Worm (Caenorhabditis elegans) whole organism, L3 larva: ENCODE data around the gene dgk-4.
A peak's percentile ranks its signal among the peaks of the same experiment; 100 is the strongest.

Experiments used
- R02D3.7 ChIP-seq: fragments of 150-350 bp; optimal IDR thresholded peaks from 2 replicates; lab custom pipeline; 2014; ENCODE audit warnings: missing biosample characterization, missing genetic modification characterization
- aly-2 ChIP-seq: fragments of 150-350 bp; optimal IDR thresholded peaks from 2 replicates; lab custom pipeline; 2014; ENCODE audit warnings: missing biosample characterization, missing genetic modification characterization
- ceh-16 ChIP-seq: sonication (generic microtip); optimal IDR thresholded peaks from 2 replicates; lab custom pipeline; 2017; ENCODE audit warnings: missing biosample characterization, missing genetic modification characterization
- ceh-9 ChIP-seq: sonication (generic microtip); optimal IDR thresholded peaks from 2 replicates; lab custom pipeline; 2018; ENCODE audit warnings: missing biosample characterization, missing genetic modification characterization
- egl-27 ChIP-seq: sonication (generic microtip); optimal IDR thresholded peaks from 4 replicates; lab custom pipeline; 2017; ENCODE audit warnings: missing biosample characterization, missing genetic modification reagents, missing genetic modification characterization
- elt-2 ChIP-seq: sonication (generic microtip); optimal IDR thresholded peaks from 2 replicates; lab custom pipeline; 2016; ENCODE audit warnings: missing genetic modification reagents, mild to moderate bottlenecking, missing genetic modification characterization, missing compliant biosample characterization
- eor-1 ChIP-seq, 2 experiments: fragments of 150-350 bp; optimal IDR thresholded peaks; 2 replicates each; lab custom pipeline; 2014 to 2018; ENCODE audit warnings: missing biosample characterization in 2 of 2, missing genetic modification characterization in 2 of 2
- fkh-10 ChIP-seq: sonication (generic microtip); optimal IDR thresholded peaks from 2 replicates; lab custom pipeline; 2017; ENCODE audit warnings: missing biosample characterization, missing genetic modification reagents, missing genetic modification characterization
- fkh-2 ChIP-seq: fragments of 150-350 bp; optimal IDR thresholded peaks from 2 replicates; lab custom pipeline; 2014; ENCODE audit warnings: missing biosample characterization, missing genetic modification reagents, missing genetic modification characterization
- fos-1 ChIP-seq: fragments of 150-350 bp; optimal IDR thresholded peaks from 2 replicates; lab custom pipeline; 2014; ENCODE audit warnings: missing biosample characterization, missing genetic modification characterization
- jun-1 ChIP-seq: fragments of 150-350 bp; optimal IDR thresholded peaks from 2 replicates; lab custom pipeline; 2014; ENCODE audit warnings: missing biosample characterization, missing genetic modification reagents, missing genetic modification characterization
- lin-15B ChIP-seq: fragments of 150-350 bp; optimal IDR thresholded peaks from 2 replicates; lab custom pipeline; 2014; ENCODE audit warnings: missing biosample characterization, missing genetic modification characterization
- lin-39 ChIP-seq: fragments of 150-350 bp; optimal IDR thresholded peaks from 2 replicates; lab custom pipeline; 2018; ENCODE audit warnings: missing biosample characterization, missing genetic modification reagents, missing genetic modification characterization
- lsy-12 ChIP-seq: sonication (generic microtip); optimal IDR thresholded peaks from 2 replicates; lab custom pipeline; 2016; ENCODE audit warnings: mild to moderate bottlenecking, missing genetic modification characterization, missing compliant biosample characterization
- mml-1 ChIP-seq: fragments of 150-350 bp; sonication (generic microtip); optimal IDR thresholded peaks from 3 replicates; lab custom pipeline; 2014; ENCODE audit warnings: missing biosample characterization, missing genetic modification characterization
- nfya-1 ChIP-seq: sonication (generic microtip); optimal IDR thresholded peaks from 2 replicates; lab custom pipeline; 2017; ENCODE audit warnings: missing genetic modification characterization, mild to moderate bottlenecking, missing compliant biosample characterization, antibody characterized with exemption, moderate library complexity; ENCODE audit not compliant: insufficient read depth
- nhr-11 ChIP-seq: fragments of 150-350 bp; optimal IDR thresholded peaks from 2 replicates; lab custom pipeline; 2014; ENCODE audit warnings: missing biosample characterization, missing genetic modification characterization
- nhr-12 ChIP-seq: fragments of 150-350 bp; optimal IDR thresholded peaks from 2 replicates; lab custom pipeline; 2014; ENCODE audit warnings: missing biosample characterization, missing genetic modification characterization
- nhr-23 ChIP-seq: fragments of 150-350 bp; optimal IDR thresholded peaks from 2 replicates; lab custom pipeline; 2014; ENCODE audit warnings: missing biosample characterization, missing genetic modification reagents, missing genetic modification characterization
- nhr-237 ChIP-seq: fragments of 150-350 bp; optimal IDR thresholded peaks from 2 replicates; lab custom pipeline; 2014; ENCODE audit warnings: missing biosample characterization, missing genetic modification characterization
- nhr-77 ChIP-seq: fragments of 150-350 bp; optimal IDR thresholded peaks from 2 replicates; lab custom pipeline; 2014; ENCODE audit warnings: missing biosample characterization, missing genetic modification characterization
- pha-4 ChIP-seq: fragments of 150-350 bp; optimal IDR thresholded peaks from 2 replicates; lab custom pipeline; 2014; ENCODE audit warnings: missing biosample characterization, missing genetic modification reagents, missing genetic modification characterization
- pqm-1 ChIP-seq: fragments of 150-350 bp; optimal IDR thresholded peaks from 2 replicates; lab custom pipeline; 2017; ENCODE audit warnings: missing biosample characterization, missing genetic modification characterization, inconsistent platforms
- sea-2 ChIP-seq: fragments of 150-350 bp; sonication (generic microtip); optimal IDR thresholded peaks from 4 replicates; lab custom pipeline; 2014; ENCODE audit warnings: missing biosample characterization, missing genetic modification reagents, missing genetic modification characterization
- skn-1 ChIP-seq: fragments of 150-350 bp; optimal IDR thresholded peaks from 2 replicates; lab custom pipeline; 2014; ENCODE audit warnings: missing biosample characterization, missing genetic modification characterization
- snpc-4 ChIP-seq: fragments of 150-350 bp; optimal IDR thresholded peaks from 2 replicates; lab custom pipeline; 2014; ENCODE audit warnings: missing biosample characterization, missing genetic modification characterization
- unc-39 ChIP-seq: sonication (generic microtip); optimal IDR thresholded peaks from 4 replicates; lab custom pipeline; 2017; ENCODE audit warnings: missing biosample characterization, missing genetic modification characterization
- zag-1 ChIP-seq: fragments of 150-350 bp; optimal IDR thresholded peaks from 2 replicates; lab custom pipeline; 2014; ENCODE audit warnings: missing biosample characterization, missing genetic modification characterization
- ztf-11 ChIP-seq: fragments of 150-350 bp; optimal IDR thresholded peaks from 2 replicates; lab custom pipeline; 2014; ENCODE audit warnings: missing biosample characterization, missing genetic modification characterization

Gene dgk-4

DNA sequence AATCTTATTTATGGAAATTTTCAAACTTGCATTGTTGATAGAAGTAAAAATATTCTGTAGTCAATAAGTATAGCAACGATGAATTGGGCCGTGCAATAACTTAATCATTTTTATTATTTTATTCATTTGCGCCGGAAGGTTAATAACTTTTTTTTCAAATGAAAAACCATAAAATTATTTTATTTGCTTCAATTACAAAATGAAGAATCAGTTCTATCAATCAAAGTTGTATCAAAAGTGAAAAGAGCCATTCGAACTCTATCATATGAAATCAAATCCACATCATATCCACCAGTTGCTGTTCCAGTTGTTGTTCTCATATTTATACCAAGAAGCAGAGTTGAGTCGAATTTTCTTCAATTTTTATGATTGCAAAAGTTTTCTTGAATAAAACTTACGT lies 17.4 kb downstream of the dgk-4 start, which contains the start of gene cyp-33E1:
cyp-33E1 (minus strand) TSS at position 101 of the 400 bp plus-strand sequence.
- TF ChIP-seq elt-2 (tag; lab: Kevin White, UChicago), result no peak
- TF ChIP-seq jun-1 (tag; lab: Kevin White, UChicago), result no peak
- TF ChIP-seq pqm-1 (tag; lab: Kevin White, UChicago), result no peak
- TF ChIP-seq aly-2 (tag; lab: Kevin White, UChicago), result no peak
- no peak for TF ChIP-seq nhr-77 (tag; lab: Kevin White, UChicago)

DNA sequence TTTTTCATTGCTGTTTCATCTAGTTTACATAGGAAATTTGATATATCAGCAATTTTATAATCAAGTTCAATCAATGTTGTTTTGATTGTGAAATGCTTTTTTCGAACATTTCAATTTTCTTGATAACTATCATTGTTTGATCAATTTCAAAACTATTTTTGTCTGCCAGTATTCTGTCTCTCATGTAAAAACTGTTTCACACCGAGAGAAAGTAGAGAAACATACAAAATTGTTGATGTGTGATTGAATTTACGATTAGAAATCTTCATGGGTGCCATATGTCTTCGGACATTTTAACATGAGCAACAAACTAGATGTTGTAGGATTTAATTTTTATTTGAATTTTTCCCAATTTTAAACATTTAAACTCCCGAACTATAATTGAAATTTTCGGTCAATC lies 19.6 kb downstream of the dgk-4 start, which contains the start of gene C49C8.2:
C49C8.2 (plus strand) TSS at position 393 of the 400 bp plus-strand sequence.
- TF ChIP-seq nhr-237 (tag; lab: Kevin White, UChicago), result no peak
- TF ChIP-seq pha-4 (tag; lab: Kevin White, UChicago), result peak; percentile 60
- TF ChIP-seq elt-2 (tag; lab: Kevin White, UChicago), result peak; percentile 56

DNA sequence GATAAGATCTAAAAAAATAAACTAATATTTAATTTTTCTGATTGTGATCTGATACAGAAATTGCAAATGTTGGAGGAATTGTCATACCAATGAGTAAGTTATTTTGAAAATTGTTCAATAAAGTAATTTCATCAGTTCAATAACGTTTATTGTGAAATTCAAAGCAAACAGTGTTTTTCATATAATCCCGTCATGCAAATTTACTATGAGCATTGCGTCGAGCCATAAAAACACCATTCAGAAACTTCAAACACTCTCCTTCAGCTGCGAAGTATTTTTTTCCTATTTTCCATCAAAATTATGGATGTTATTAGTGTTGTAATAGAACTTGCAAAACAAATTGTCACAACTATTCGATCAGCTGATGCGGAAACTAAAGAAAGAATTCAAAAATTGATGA lies 20.7 kb downstream of the dgk-4 start, which contains the start of gene C49C8.8:
C49C8.8 (plus strand) TSS at position 301 of the 400 bp plus-strand sequence.
- no peak for TF ChIP-seq jun-1 (tag; lab: Kevin White, UChicago)
- TF ChIP-seq skn-1 (tag; lab: Kevin White, UChicago), result no peak
- no peak for TF ChIP-seq egl-27

DNA sequence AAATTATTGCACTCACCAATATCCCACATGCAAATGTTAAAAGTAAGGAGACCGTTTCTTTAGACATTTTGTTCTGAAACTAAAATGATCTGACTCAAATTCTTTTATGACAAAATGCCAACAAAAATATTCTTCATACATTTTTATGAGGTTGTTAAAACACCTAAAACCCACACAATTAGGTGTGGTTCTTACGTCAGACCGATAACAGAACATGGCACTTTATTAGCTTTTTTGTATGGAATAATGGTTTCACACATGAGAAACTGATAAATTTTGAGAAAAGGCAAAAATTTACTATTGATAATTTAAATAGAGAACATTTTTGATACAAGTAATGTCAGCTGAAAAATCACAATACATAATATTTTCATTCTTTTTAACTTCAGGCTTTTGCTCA lies 22.5 kb downstream of the dgk-4 start, which contains the start of gene C49C8.5:
C49C8.5 (minus strand) TSS at position 73 of the 400 bp plus-strand sequence.
- TF ChIP-seq elt-2 (tag; lab: Kevin White, UChicago) (peak; percentile 54), pqm-1 (tag; lab: Kevin White, UChicago) (peak; percentile 20), lsy-12 (tag; lab: Kevin White, UChicago) (no peak)

DNA sequence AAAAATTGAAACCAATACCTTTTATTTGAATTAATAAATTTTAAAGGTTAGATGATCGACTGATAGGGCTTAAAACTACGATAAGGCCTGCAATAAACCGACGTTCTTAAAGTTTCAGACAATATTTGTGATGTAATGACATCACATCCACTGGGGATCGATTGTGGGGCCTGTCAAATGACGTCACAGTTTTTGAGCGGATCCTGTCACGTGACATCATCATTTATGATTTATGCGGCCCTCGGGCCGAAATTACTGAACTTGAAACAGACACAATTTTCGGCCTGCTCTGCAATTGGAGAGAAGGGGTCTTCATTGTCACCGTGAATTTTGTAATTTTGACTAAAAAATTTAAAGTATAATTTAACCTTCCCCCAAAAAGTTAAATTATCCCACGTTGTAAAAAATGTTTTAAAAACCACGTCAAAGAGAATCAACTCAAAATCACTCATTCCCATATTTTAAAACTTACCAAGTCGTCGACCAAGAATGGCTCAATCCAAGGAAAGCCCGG lies 23.0 kb downstream of the dgk-4 start, which contains the start of gene C49C8.1:
C49C8.1 (plus strand) TSS at position 464 of the 514 bp plus-strand sequence.
- no peak for TF ChIP-seq jun-1 (tag; lab: Kevin White, UChicago)
- TF ChIP-seq snpc-4 (tag; lab: Kevin White, UChicago), result no peak
- TF ChIP-seq elt-2 (tag; lab: Kevin White, UChicago), result peak; percentile 30
- TF ChIP-seq nfya-1 (tag; lab: Kevin White, UChicago), result no peak
- TF ChIP-seq unc-39 (tag; lab: Kevin White, UChicago), result no peak

DNA sequence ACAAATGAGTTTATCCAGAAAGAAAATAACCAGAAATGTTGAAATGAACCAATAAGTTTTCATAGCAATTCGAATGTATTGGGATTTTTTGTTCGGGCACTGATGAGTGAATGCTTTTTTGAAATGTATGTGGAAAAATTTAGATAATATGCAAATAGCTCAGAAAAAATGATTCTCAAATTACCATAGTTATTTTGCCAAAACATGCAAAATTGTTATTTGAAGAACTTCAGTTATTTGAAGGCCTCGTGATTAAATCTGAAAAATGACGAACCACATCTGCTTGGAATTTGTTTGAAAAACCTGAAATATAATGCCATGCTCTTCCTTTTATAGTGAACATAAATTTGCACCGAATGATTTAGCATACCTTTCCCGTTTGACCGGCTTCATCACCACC lies 27.0 kb downstream of the dgk-4 start, which contains the start of gene C49C8.6:
C49C8.6 (minus strand) TSS at position 101 of the 400 bp plus-strand sequence.
- TF ChIP-seq snpc-4 (tag; lab: Kevin White, UChicago) (no peak), eor-1 (tag; optimal IDR thresholded peaks at IDR 0.05; lab: Kevin White, UChicago) (no peak), aly-2 (tag; lab: Kevin White, UChicago) (no peak)

DNA sequence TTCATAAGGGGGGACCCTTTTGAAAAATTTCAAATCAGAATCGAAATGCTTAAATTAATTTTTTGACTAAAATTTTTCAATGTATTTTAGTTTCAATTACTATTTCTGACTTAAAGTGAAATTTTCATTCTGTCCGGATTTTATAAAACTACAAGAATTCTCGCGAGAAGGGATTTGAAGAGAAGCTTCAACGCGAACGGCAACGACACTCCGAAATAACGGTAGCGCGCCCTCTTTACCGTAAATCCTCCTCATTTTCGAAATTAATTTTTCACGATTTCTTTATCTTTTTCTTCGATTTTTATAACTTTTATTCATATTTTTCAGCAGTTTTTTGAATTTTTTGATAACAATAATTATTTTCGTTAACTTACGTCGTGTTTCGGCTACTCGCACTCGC lies 34.6 kb downstream of the dgk-4 start:
- TF ChIP-seq skn-1 (tag; lab: Kevin White, UChicago), result no peak
- peak; percentile 79 for TF ChIP-seq R02D3.7 (tag; lab: Kevin White, UChicago)

DNA sequence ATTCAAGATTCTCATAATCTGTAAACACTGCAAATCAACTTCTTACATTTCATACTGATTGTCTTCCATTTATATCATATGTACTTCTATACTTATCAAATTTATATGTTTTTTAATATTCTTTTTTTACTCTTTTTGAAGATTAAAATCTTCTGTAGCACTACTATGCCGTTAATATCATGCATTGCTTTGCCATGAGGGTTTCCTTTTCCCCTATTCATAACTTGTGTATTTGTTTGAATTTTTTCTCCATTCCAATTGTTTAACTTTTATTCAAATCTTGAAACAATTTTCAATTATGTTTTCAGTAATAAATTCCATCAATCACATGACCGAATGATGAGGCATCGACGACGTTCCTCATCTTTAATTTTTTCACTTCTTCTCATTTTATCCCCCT lies 37.5 kb downstream of the dgk-4 start, which contains the start of gene cdh-5:
cdh-5 (plus strand) TSS at position 301 of the 400 bp plus-strand sequence.
- TF ChIP-seq nhr-23 (no peak), unc-39 (tag; lab: Kevin White, UChicago) (no peak), fkh-2 (tag; lab: Kevin White, UChicago) (no peak), nhr-12 (tag; lab: Kevin White, UChicago) (no peak), nhr-11 (tag; lab: Kevin White, UChicago) (no peak), fkh-10 (GFP tag; lab: Kevin White, UChicago) (no peak), jun-1 (tag; lab: Kevin White, UChicago) (no peak), mml-1 (tag; lab: Kevin White, UChicago) (no peak), nfya-1 (tag; lab: Kevin White, UChicago) (no peak), ceh-16 (tag; lab: Kevin White, UChicago) (no peak), zag-1 (no peak), aly-2 (tag; lab: Kevin White, UChicago) (no peak), ceh-9 (tag; lab: Kevin White, UChicago) (no peak), fos-1 (no peak), ztf-11 (no peak), lin-15B (tag; lab: Kevin White, UChicago) (no peak), lin-39 (tag; lab: Kevin White, UChicago) (no peak), elt-2 (tag; lab: Kevin White, UChicago) (no peak), sea-2 (GFP tag; lab: Kevin White, UChicago) (no peak)
